Worm (Caenorhabditis elegans): Measurements from ENCODE around the gene ZK896.1.

DNA sequence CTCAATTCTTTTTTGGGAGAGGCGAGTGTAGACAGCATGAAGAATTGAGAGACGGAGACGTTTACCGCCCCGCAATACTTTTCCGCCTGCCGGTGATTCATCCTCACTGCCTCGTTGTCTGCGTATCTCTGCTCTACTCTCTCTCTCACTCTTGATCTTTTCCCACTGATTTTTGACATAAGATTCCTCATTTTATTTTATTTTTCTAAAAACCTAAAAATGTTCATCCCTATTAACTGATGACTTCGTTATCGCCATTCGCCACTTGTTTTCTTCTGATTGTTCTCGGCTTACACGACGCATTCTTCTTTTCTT is 40.8 kb downstream of the ZK896.1 start:
- no peak for TF ChIP-seq ZK546.5 (tag; optimal IDR thresholded peaks at IDR 0.05)
- no peak for TF ChIP-seq T20F7.1 (GFP tag; optimal IDR thresholded peaks at IDR 0.05)
- no peak for TF ChIP-seq Y75B8A.6 (GFP tag; IDR thresholded peaks at IDR 0.05)
- no peak for TF ChIP-seq ama-1 (optimal IDR thresholded peaks at IDR 0.05)

All from whole organism, L4 larva.